Worm (Caenorhabditis elegans) whole organism, young adult: ENCODE results near the gene rfc-1.

Experiments
- B0019.2 ChIP-seq: fragments of 200-800 bp; sonication (Bioruptor generic); conservative IDR thresholded peaks from 2 replicates; pipeline ENCODE4 v1.3.6; 2022; ENCODE audit warnings: missing genetic modification reagents, missing genetic modification characterization, missing compliant biosample characterization
- B0261.1 ChIP-seq: sonication (generic microtip); optimal IDR thresholded peaks from 2 replicates; lab custom pipeline; 2016; ENCODE audit warnings: mild to moderate bottlenecking, missing genetic modification characterization, moderate library complexity, missing compliant biosample characterization
- B0336.3 ChIP-seq: fragments of 200-800 bp; sonication (Bioruptor generic); IDR thresholded peaks from 2 replicates; pipeline ENCODE4 v1.3.6; 2022; ENCODE audit warnings: missing genetic modification characterization, missing compliant biosample characterization
- F57C9.4 ChIP-seq: sonication (generic microtip); optimal IDR thresholded peaks from 2 replicates; lab custom pipeline; 2017; ENCODE audit warnings: mild to moderate bottlenecking, missing genetic modification characterization, missing compliant biosample characterization
- K11D2.4 ChIP-seq: fragments of 200-800 bp; sonication (Bioruptor generic); IDR thresholded peaks from 2 replicates; pipeline ENCODE4 v1.3.6; 2022; ENCODE audit warnings: missing genetic modification reagents, missing genetic modification characterization, missing compliant biosample characterization
- T07F8.4 ChIP-seq: sonication (generic microtip); optimal IDR thresholded peaks from 2 replicates; lab custom pipeline; 2016; ENCODE audit warnings: mild to moderate bottlenecking, missing genetic modification characterization, moderate library complexity, missing compliant biosample characterization
- ZK185.1 ChIP-seq: sonication (generic microtip); optimal IDR thresholded peaks from 2 replicates; lab custom pipeline; 2016; ENCODE audit warnings: mild to moderate bottlenecking, missing genetic modification characterization, missing compliant biosample characterization; ENCODE audit not compliant: poor library complexity, severe bottlenecking
- attf-3 ChIP-seq: fragments of 200-800 bp; sonication (Bioruptor generic); conservative IDR thresholded peaks from 2 replicates; pipeline ENCODE4 v1.3.6; 2022; ENCODE audit warnings: missing genetic modification reagents, missing genetic modification characterization, missing compliant biosample characterization
- bed-2 ChIP-seq: fragments of 200-800 bp; sonication (Bioruptor generic); IDR thresholded peaks from 2 replicates; pipeline ENCODE4 v1.3.6; 2022; ENCODE audit warnings: missing genetic modification reagents, missing genetic modification characterization, missing compliant biosample characterization
- ccch-3 ChIP-seq: fragments of 200-800 bp; sonication (Bioruptor generic); optimal IDR thresholded peaks from 2 replicates; lab custom pipeline; 2018; ENCODE audit warnings: mild to moderate bottlenecking, missing genetic modification characterization, missing compliant biosample characterization
- cebp-2 ChIP-seq: fragments of 200-800 bp; sonication (Bioruptor generic); IDR thresholded peaks from 2 replicates; pipeline ENCODE4 v1.3.6; 2022; ENCODE audit warnings: missing genetic modification characterization, missing compliant biosample characterization
- ceh-58 ChIP-seq: fragments of 200-800 bp; sonication (Bioruptor generic); IDR thresholded peaks from 2 replicates; pipeline ENCODE4 v1.3.6; 2022; ENCODE audit warnings: missing genetic modification characterization, missing compliant biosample characterization
- ceh-91 ChIP-seq: fragments of 200-800 bp; sonication (Bioruptor generic); IDR thresholded peaks from 2 replicates; pipeline ENCODE4 v1.3.6; 2022; ENCODE audit warnings: missing genetic modification reagents, missing genetic modification characterization, missing compliant biosample characterization
- die-1 ChIP-seq: sonication (generic microtip); optimal IDR thresholded peaks from 2 replicates; lab custom pipeline; 2016; ENCODE audit warnings: missing genotype, mild to moderate bottlenecking, missing genetic modification characterization, missing compliant biosample characterization
- dpff-1 ChIP-seq: sonication (generic microtip); optimal IDR thresholded peaks from 2 replicates; lab custom pipeline; 2017; ENCODE audit warnings: mild to moderate bottlenecking, missing genetic modification characterization, missing compliant biosample characterization
- egl-44 ChIP-seq: fragments of 200-800 bp; sonication (Bioruptor generic); IDR thresholded peaks from 2 replicates; pipeline ENCODE4 v1.3.6; 2022; ENCODE audit warnings: missing genetic modification reagents, missing genetic modification characterization, missing compliant biosample characterization
- egrh-3 ChIP-seq: fragments of 200-800 bp; sonication (Bioruptor generic); IDR thresholded peaks from 2 replicates; pipeline ENCODE4 v1.3.6; 2022; ENCODE audit warnings: missing genetic modification reagents, missing genetic modification characterization, missing compliant biosample characterization
- him-1 ChIP-seq: sonication (generic microtip); optimal IDR thresholded peaks from 2 replicates; lab custom pipeline; 2016; ENCODE audit warnings: missing genotype, missing genetic modification reagents, missing genetic modification characterization, missing compliant biosample characterization
- hmg-1.2 ChIP-seq: fragments of 200-800 bp; sonication (Bioruptor generic); IDR thresholded peaks from 2 replicates; pipeline ENCODE4 v1.3.6; 2022; ENCODE audit warnings: missing genetic modification reagents, missing genetic modification characterization, missing compliant biosample characterization
- let-607 ChIP-seq, 2 experiments: fragments of 200-800 bp in 1 of 2; sonication (Bioruptor generic) in 1 of 2; sonication (generic microtip) in 1 of 2; optimal IDR thresholded peaks; 2 replicates each; lab custom pipeline; 2016 to 2018; ENCODE audit warnings: mild to moderate bottlenecking in 2 of 2, missing compliant biosample characterization in 2 of 2, missing genetic modification characterization in 2 of 2, moderate library complexity in 2 of 2, missing genotype in 1 of 2
- madf-10 ChIP-seq: sonication (generic microtip); optimal IDR thresholded peaks from 2 replicates; lab custom pipeline; 2016; ENCODE audit warnings: mild to moderate bottlenecking, missing genetic modification characterization, missing compliant biosample characterization
- mxl-1 ChIP-seq: sonication (generic microtip); optimal IDR thresholded peaks from 2 replicates; lab custom pipeline; 2016; ENCODE audit warnings: missing genetic modification characterization, missing compliant biosample characterization
- nhr-120 ChIP-seq: fragments of 200-800 bp; sonication (Bioruptor generic); IDR thresholded peaks from 2 replicates; pipeline ENCODE4 v1.3.6; 2022; ENCODE audit warnings: missing genetic modification characterization, missing compliant biosample characterization
- nhr-179 ChIP-seq: sonication (generic microtip); optimal IDR thresholded peaks from 2 replicates; lab custom pipeline; 2016; ENCODE audit warnings: mild to moderate bottlenecking, missing genetic modification characterization, missing compliant biosample characterization
- pbrm-1 ChIP-seq: fragments of 200-800 bp; sonication (Bioruptor generic); IDR thresholded peaks from 2 replicates; pipeline ENCODE4 v1.3.6; 2022; ENCODE audit warnings: missing genetic modification reagents, missing genetic modification characterization, missing compliant biosample characterization
- pha-4 ChIP-seq: fragments of 150-350 bp; sonication (generic microtip); optimal IDR thresholded peaks from 2 replicates; lab custom pipeline; 2014; ENCODE audit warnings: missing biosample characterization, missing genetic modification reagents, missing genetic modification characterization
- rpc-1 ChIP-seq, 2 experiments: fragments of 150-350 bp in 1 of 2; sonication (generic microtip) in 1 of 2; optimal IDR thresholded peaks; 2 replicates each; lab custom pipeline; 2014 to 2018; ENCODE audit warnings: missing biosample characterization in 1 of 2, missing genetic modification characterization in 1 of 2, missing genetic modification reagents in 1 of 2, missing genotype in 1 of 2
- snpc-3.4 ChIP-seq: sonication (generic microtip); optimal IDR thresholded peaks from 2 replicates; lab custom pipeline; 2017; ENCODE audit warnings: missing genetic modification characterization, mild to moderate bottlenecking, missing compliant biosample characterization, antibody characterized with exemption, moderate library complexity, missing genotype, missing genetic modification reagents
- tlf-1 ChIP-seq: fragments of 200-800 bp; sonication (Bioruptor generic); optimal IDR thresholded peaks from 2 replicates; lab custom pipeline; 2018; ENCODE audit warnings: mild to moderate bottlenecking, missing genetic modification characterization, missing compliant biosample characterization
- ztf-22 ChIP-seq: fragments of 200-800 bp; sonication (Bioruptor generic); optimal IDR thresholded peaks from 2 replicates; lab custom pipeline; 2018; ENCODE audit warnings: mild to moderate bottlenecking, missing genetic modification characterization, moderate library complexity, missing compliant biosample characterization
- ztf-28 ChIP-seq: fragments of 200-800 bp; sonication (Bioruptor generic); IDR thresholded peaks from 2 replicates; pipeline ENCODE4 v1.3.6; 2022; ENCODE audit warnings: missing genetic modification reagents, missing genetic modification characterization, missing compliant biosample characterization
- ztf-3 ChIP-seq: fragments of 200-800 bp; sonication (Bioruptor generic); optimal IDR thresholded peaks from 2 replicates; lab custom pipeline; 2018; ENCODE audit warnings: mild to moderate bottlenecking, missing genetic modification characterization, missing compliant biosample characterization
- ztf-6 ChIP-seq: fragments of 200-800 bp; sonication (Bioruptor generic); IDR thresholded peaks from 2 replicates; pipeline ENCODE4 v1.3.6; 2022; ENCODE audit warnings: missing genetic modification reagents, missing genetic modification characterization, missing compliant biosample characterization

Gene rfc-1

ce11 chrV:14683291-14683690, 37.5 kb upstream of the rfc-1 start (continued):
- TF ChIP-seq nhr-120 (GFP tag; lab: Robert Waterston, UW): no peak
- TF ChIP-seq tlf-1 (GFP tag; lab: Kevin White, UChicago): no peak
- TF ChIP-seq madf-10 (tag; lab: Kevin White, UChicago): no peak
- TF ChIP-seq F57C9.4: no peak
- TF ChIP-seq cebp-2 (GFP tag; lab: Robert Waterston, UW): no peak
- TF ChIP-seq rpc-1 (optimal IDR thresholded peaks at IDR 0.05; lab: Kevin White, UChicago): no peak
- TF ChIP-seq rpc-1 (tag; optimal IDR thresholded peaks at IDR 0.05; lab: Kevin White, UChicago): no peak
- no peak for TF ChIP-seq ztf-3
- no peak for TF ChIP-seq ZK185.1 (tag; lab: Kevin White, UChicago)
- TF ChIP-seq ztf-22 (GFP tag; lab: Kevin White, UChicago): no peak

- no peak for TF ChIP-seq pha-4 (tag; lab: Kevin White, UChicago)
- TF ChIP-seq ceh-58 (GFP tag; lab: Robert Waterston, UW): no peak
- TF ChIP-seq hmg-1.2: no peak
- TF ChIP-seq rpc-1 (optimal IDR thresholded peaks at IDR 0.05; lab: Kevin White, UChicago): no peak
- TF ChIP-seq rpc-1 (tag; optimal IDR thresholded peaks at IDR 0.05; lab: Kevin White, UChicago): no peak
- TF ChIP-seq B0019.2 (GFP tag; lab: Robert Waterston, UW): no peak
Measured at ce11 chrV:14682870-14683269, 37.1 kb upstream of the rfc-1 start.

- no peak for TF ChIP-seq B0336.3 (GFP tag; lab: Robert Waterston, UW)
- TF ChIP-seq cebp-2 (GFP tag; lab: Robert Waterston, UW): no peak
- no peak for TF ChIP-seq him-1 (tag; lab: Kevin White, UChicago)
- no peak for TF ChIP-seq K11D2.4 (GFP tag; lab: Robert Waterston, UW)
- no peak for TF ChIP-seq nhr-179
- no peak for TF ChIP-seq die-1 (tag; lab: Kevin White, UChicago)
- no peak for TF ChIP-seq bed-2 (GFP tag; lab: Robert Waterston, UW)
- TF ChIP-seq egl-44 (GFP tag; lab: Robert Waterston, UW): no peak
- no peak for TF ChIP-seq ZK185.1 (tag; lab: Kevin White, UChicago)
- no peak for TF ChIP-seq dpff-1 (tag; lab: Kevin White, UChicago)
- no peak for TF ChIP-seq egrh-3 (GFP tag; lab: Robert Waterston, UW)
- no peak for TF ChIP-seq ztf-6 (GFP tag; lab: Robert Waterston, UW)
- no peak for TF ChIP-seq hmg-1.2
- no peak for TF ChIP-seq T07F8.4 (tag; lab: Kevin White, UChicago)
- no peak for TF ChIP-seq ztf-28 (GFP tag; lab: Robert Waterston, UW)
- TF ChIP-seq B0261.1 (tag; lab: Kevin White, UChicago): no peak
- no peak for TF ChIP-seq ceh-91 (GFP tag; lab: Robert Waterston, UW)
- TF ChIP-seq, all 124 proteins: peak for 0
Measured at ce11 chrV:14680014-14680413, 34.2 kb upstream of the rfc-1 start, which contains the start of gene C47E8.3. TSS of gene C47E8.3 (plus strand) at chrV:14680314.

DNA sequence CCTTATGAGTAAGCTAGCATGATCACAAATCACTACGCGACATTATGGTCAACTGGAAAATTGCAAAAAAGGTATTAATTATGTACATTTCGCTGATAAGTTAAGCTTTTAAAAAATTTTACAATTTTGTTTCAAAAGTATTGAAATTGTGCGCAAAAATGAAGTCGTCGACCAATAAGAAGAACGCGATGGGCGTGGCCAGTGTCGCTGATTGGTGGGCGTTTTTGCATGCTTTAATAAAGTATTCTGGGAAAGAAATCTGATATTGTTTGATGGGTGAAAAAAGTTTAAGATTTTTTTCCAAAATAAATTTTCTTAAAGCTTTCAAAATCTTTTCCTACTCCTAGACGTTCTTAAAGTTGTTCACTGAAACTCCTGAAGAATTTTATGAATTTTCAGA, 32.5 kb upstream of the rfc-1 start:
- TF ChIP-seq madf-10 (tag; lab: Kevin White, UChicago): no peak
- no peak for TF ChIP-seq ccch-3 (GFP tag; lab: Kevin White, UChicago)
- no peak for TF ChIP-seq snpc-3.4
- no peak for TF ChIP-seq let-607 (tag; optimal IDR thresholded peaks at IDR 0.05; lab: Kevin White, UChicago)
- TF ChIP-seq mxl-1 (tag; lab: Kevin White, UChicago): no peak
- no peak for TF ChIP-seq pbrm-1 (GFP tag; lab: Robert Waterston, UW)
- no peak for TF ChIP-seq attf-3
- no peak for TF ChIP-seq bed-2 (GFP tag; lab: Robert Waterston, UW)
